Fruit fly (Drosophila melanogaster) Kc167 (cell line): ENCODE data around the gene CG16998.

Experiments
- Sin3A ChIP-seq: fragments of >200 bp; optimal IDR thresholded peaks from 2 replicates; lab custom pipeline; 2018; ENCODE audit warnings: missing external identifiers
- insv ChIP-seq: fragments of >200 bp; optimal IDR thresholded peaks from 3 replicates; lab custom pipeline; 2018; ENCODE audit warnings: missing external identifiers
- psq ChIP-seq: fragments of >200 bp; optimal IDR thresholded peaks from 2 replicates; lab custom pipeline; 2017; ENCODE audit warnings: missing external identifiers
- ttk ChIP-seq: sonication (Bioruptor generic); optimal IDR thresholded peaks from 2 replicates; lab custom pipeline; 2017; ENCODE audit warnings: missing external identifiers

DNA sequence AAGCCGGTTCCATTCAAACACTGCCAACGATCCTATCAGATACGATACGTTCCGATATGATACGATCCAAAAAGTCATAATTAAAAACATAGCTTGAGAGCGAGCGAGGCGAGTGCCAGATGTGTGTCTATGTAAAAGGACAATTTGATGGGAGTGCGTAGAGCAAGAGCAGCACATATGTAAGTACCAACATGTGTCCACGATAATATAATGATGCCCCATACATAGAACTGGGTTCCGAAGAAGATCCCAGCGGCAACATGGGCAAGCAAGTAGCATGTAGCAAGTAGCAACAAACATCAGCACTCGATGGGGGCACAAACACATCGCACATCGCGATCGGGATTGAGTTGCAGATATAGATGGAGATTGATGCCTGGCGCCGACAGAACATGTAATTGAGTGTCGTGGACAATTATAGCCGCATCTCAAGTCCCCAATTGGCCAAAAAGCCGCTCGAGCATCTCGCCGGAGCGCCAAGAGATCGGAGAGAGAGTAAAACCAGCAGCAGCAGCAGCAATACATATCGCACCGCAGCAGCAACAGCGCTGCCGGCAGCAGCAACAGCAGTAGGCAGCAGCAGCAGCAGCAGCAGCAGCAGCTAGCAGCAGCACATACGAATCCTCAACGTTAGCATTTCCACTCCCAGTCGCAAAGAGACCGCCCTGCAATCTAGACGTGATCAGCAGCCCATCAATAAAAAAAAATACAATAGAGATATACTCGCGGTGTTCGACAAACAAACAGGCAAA lies 21.1 kb downstream of the CG16998 start, which contains the start of gene ltl:
- TF ChIP-seq ttk (lab: Kevin White, UChicago): no peak
- no peak for TF ChIP-seq Sin3A
- TF ChIP-seq insv (lab: Kevin White, UChicago): no peak
- TF ChIP-seq psq (lab: Kevin White, UChicago): no peak
